Worm (Caenorhabditis elegans) whole organism, mixed stage, embryonic: ENCODE results near the gene ocr-1.

Experiments used
- bed-3 ChIP-seq: fragments of 200-800 bp; sonication (Bioruptor generic); optimal IDR thresholded peaks from 3 replicates; lab custom pipeline; 2018; ENCODE audit warnings: mild to moderate bottlenecking, missing genetic modification characterization, moderate library complexity, missing compliant biosample characterization
- blmp-1 ChIP-seq: fragments of 150-350 bp; optimal IDR thresholded peaks from 2 replicates; lab custom pipeline; 2014; ENCODE audit warnings: missing biosample characterization, missing genetic modification characterization
- ceh-39 ChIP-seq: fragments of 150-350 bp; optimal IDR thresholded peaks from 2 replicates; lab custom pipeline; 2014; ENCODE audit warnings: missing biosample characterization, missing genetic modification characterization
- ceh-43 ChIP-seq: fragments of 200-800 bp; sonication (Bioruptor generic); optimal IDR thresholded peaks from 2 replicates; lab custom pipeline; 2018; ENCODE audit warnings: mild to moderate bottlenecking, missing genetic modification characterization, moderate library complexity, missing compliant biosample characterization
- ceh-83 ChIP-seq: fragments of 200-800 bp; sonication (Bioruptor generic); optimal IDR thresholded peaks from 2 replicates; lab custom pipeline; 2018; ENCODE audit warnings: mild to moderate bottlenecking, missing genetic modification characterization, missing compliant biosample characterization
- ces-1 ChIP-seq: fragments of 150-350 bp; optimal IDR thresholded peaks from 2 replicates; lab custom pipeline; 2014; ENCODE audit warnings: missing biosample characterization, missing genetic modification reagents, missing genetic modification characterization
- elt-1 ChIP-seq: sonication (generic microtip); optimal IDR thresholded peaks from 2 replicates; lab custom pipeline; 2017; ENCODE audit warnings: missing genetic modification characterization, mild to moderate bottlenecking, missing compliant biosample characterization, antibody characterized with exemption, moderate library complexity, borderline replicate concordance; ENCODE audit not compliant: insufficient read depth
- elt-3 ChIP-seq: fragments of 150-350 bp; optimal IDR thresholded peaks from 2 replicates; lab custom pipeline; 2014; ENCODE audit warnings: missing biosample characterization, missing genetic modification characterization
- flh-1 ChIP-seq: fragments of 200-800 bp; sonication (Bioruptor generic); optimal IDR thresholded peaks from 2 replicates; lab custom pipeline; 2018; ENCODE audit warnings: mild to moderate bottlenecking, missing genetic modification characterization, moderate library complexity, missing compliant biosample characterization
- ham-2 ChIP-seq: fragments of 200-800 bp; sonication (Bioruptor generic); optimal IDR thresholded peaks from 2 replicates; lab custom pipeline; 2018; ENCODE audit warnings: mild to moderate bottlenecking, missing genetic modification characterization, missing compliant biosample characterization
- lin-13 ChIP-seq: fragments of 150-350 bp; optimal IDR thresholded peaks from 2 replicates; lab custom pipeline; 2014; ENCODE audit warnings: missing biosample characterization, missing genetic modification characterization
- lsy-2 ChIP-seq: fragments of 150-350 bp; optimal IDR thresholded peaks from 2 replicates; lab custom pipeline; 2014; ENCODE audit warnings: missing biosample characterization, missing genetic modification characterization
- mep-1 ChIP-seq: fragments of 150-350 bp; optimal IDR thresholded peaks from 2 replicates; lab custom pipeline; 2017; ENCODE audit warnings: missing biosample characterization, missing genetic modification reagents, missing genetic modification characterization, inconsistent platforms
- mls-2 ChIP-seq: sonication (generic microtip); optimal IDR thresholded peaks from 2 replicates; lab custom pipeline; 2016; ENCODE audit warnings: mild to moderate bottlenecking, missing genetic modification characterization, moderate library complexity, missing compliant biosample characterization
- nhr-12 ChIP-seq: fragments of 150-350 bp; optimal IDR thresholded peaks from 2 replicates; lab custom pipeline; 2014; ENCODE audit warnings: missing biosample characterization, missing genetic modification characterization
- nhr-2 ChIP-seq: fragments of 150-350 bp; optimal IDR thresholded peaks from 2 replicates; lab custom pipeline; 2014; ENCODE audit warnings: missing biosample characterization, missing genetic modification characterization
- nhr-237 ChIP-seq: fragments of 150-350 bp; optimal IDR thresholded peaks from 2 replicates; lab custom pipeline; 2014; ENCODE audit warnings: missing biosample characterization, missing genetic modification characterization
- nhr-76 ChIP-seq: sonication (generic microtip); optimal IDR thresholded peaks from 2 replicates; lab custom pipeline; 2017; ENCODE audit warnings: missing biosample characterization, missing genetic modification characterization
- pha-4 ChIP-seq: fragments of 150-350 bp; optimal IDR thresholded peaks from 2 replicates; lab custom pipeline; 2018; ENCODE audit warnings: missing biosample characterization, missing genetic modification reagents, missing genetic modification characterization
- snpc-4 ChIP-seq: fragments of 150-350 bp; optimal IDR thresholded peaks from 2 replicates; lab custom pipeline; 2014; ENCODE audit warnings: missing biosample characterization, missing genetic modification characterization
- tbx-8 ChIP-seq: fragments of 200-800 bp; sonication (Bioruptor generic); optimal IDR thresholded peaks from 2 replicates; lab custom pipeline; 2018; ENCODE audit warnings: mild to moderate bottlenecking, missing genetic modification characterization, moderate library complexity, missing compliant biosample characterization
- unc-120 ChIP-seq: sonication (generic microtip); optimal IDR thresholded peaks from 2 replicates; lab custom pipeline; 2017; ENCODE audit warnings: missing genetic modification characterization, missing compliant biosample characterization; ENCODE audit not compliant: poor library complexity, severe bottlenecking
- unc-39 ChIP-seq: fragments of 150-350 bp; optimal IDR thresholded peaks from 2 replicates; lab custom pipeline; 2014; ENCODE audit warnings: missing biosample characterization, missing genetic modification characterization
- unc-62 ChIP-seq: fragments of 150-350 bp; optimal IDR thresholded peaks from 2 replicates; lab custom pipeline; 2014; ENCODE audit warnings: missing biosample characterization, missing genetic modification reagents, missing genetic modification characterization
- zip-8 ChIP-seq: fragments of 150-350 bp; optimal IDR thresholded peaks from 2 replicates; lab custom pipeline; 2014; ENCODE audit warnings: missing biosample characterization, missing genetic modification characterization
- ztf-11 ChIP-seq: fragments of 150-350 bp; optimal IDR thresholded peaks from 2 replicates; lab custom pipeline; 2014; ENCODE audit warnings: missing biosample characterization, missing genetic modification characterization

ocr-1 gene

ce11 chrV:10754050-10754449 is 10.1 kb upstream of the ocr-1 start, which contains the start of gene F28H7.7:
Gene F28H7.7, minus strand, starts transcription at chrV:10754150.
- TF ChIP-seq elt-3 (no peak), pha-4 (tag; lab: Kevin White, UChicago) (no peak), nhr-12 (tag; lab: Kevin White, UChicago) (no peak), nhr-2 (tag; lab: Kevin White, UChicago) (no peak), zip-8 (tag; lab: Kevin White, UChicago) (no peak), lin-13 (no peak), bed-3 (no peak)

DNA sequence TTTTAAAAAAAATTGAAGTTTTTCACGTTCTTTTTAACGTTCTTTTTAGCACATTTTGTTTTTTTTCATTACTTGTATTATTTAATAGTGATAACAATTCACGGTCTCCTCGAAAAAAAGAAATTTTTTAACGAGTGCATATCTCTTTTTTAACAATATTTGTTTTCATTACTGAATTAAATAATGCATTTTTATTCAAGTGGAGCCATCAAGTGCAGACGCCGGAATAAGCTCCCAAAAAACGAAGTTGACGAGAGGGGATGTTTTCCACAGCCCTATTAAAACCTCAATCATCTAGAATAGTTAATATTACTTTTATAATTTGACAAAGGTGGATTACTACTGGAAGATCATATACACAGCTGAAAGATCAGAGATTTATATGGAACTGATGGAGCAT is 7.5 kb upstream of the ocr-1 start, which contains the start of gene irld-6:
TSS of gene irld-6 (minus strand) at position 101 of the 400 bp plus-strand sequence.
- TF ChIP-seq mep-1: no peak
- TF ChIP-seq, all 35 proteins: peak for 0

ce11 chrV:10757128-10757527 is 7.0 kb upstream of the ocr-1 start:
- TF ChIP-seq pha-4 (tag; lab: Kevin White, UChicago) (no peak), mls-2 (tag; lab: Kevin White, UChicago) (no peak), blmp-1 (no peak), nhr-76 (tag; lab: Kevin White, UChicago) (no peak), ztf-11 (tag; lab: Kevin White, UChicago) (no peak), lsy-2 (no peak)

DNA sequence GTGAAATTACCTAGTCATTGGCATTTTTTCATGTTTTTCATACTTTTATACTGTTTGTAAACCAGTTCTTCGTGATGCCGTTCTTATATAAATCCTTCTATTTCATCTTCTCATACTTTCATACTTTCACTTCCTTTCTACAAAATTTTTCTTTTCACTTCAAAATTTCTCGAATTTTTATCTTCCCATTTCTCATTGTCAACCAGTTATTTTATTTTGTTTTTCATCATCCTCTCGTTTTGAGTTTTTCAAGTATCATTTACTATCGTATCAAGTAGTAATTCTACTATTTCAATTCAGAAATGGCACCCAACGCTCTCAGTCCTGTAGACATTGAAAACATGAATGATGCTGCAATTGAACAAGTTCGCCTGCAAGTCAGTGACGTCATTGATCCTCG is 5.5 kb upstream of the ocr-1 start, which contains the start of gene F28H7.8:
TSS of gene F28H7.8 (plus strand) at position 301 of the 400 bp plus-strand sequence.
- TF ChIP-seq flh-1 (GFP tag; lab: Kevin White, UChicago) (no peak), ceh-83 (GFP tag; lab: Kevin White, UChicago) (no peak), nhr-2 (tag; lab: Kevin White, UChicago) (no peak), ceh-43 (GFP tag; lab: Kevin White, UChicago) (no peak), mls-2 (tag; lab: Kevin White, UChicago) (no peak), nhr-237 (tag; lab: Kevin White, UChicago) (no peak), ceh-39 (no peak)

- TF ChIP-seq ham-2 (GFP tag; lab: Kevin White, UChicago): no peak
- TF ChIP-seq tbx-8 (GFP tag; lab: Kevin White, UChicago): no peak
- TF ChIP-seq nhr-12 (tag; lab: Kevin White, UChicago): no peak
- no peak for TF ChIP-seq unc-120
- TF ChIP-seq blmp-1: no peak
- no peak for TF ChIP-seq snpc-4 (tag; lab: Kevin White, UChicago)
- no peak for TF ChIP-seq unc-62 (GFP tag; lab: Kevin White, UChicago)
- TF ChIP-seq elt-1: no peak
- no peak for TF ChIP-seq unc-39 (tag; lab: Kevin White, UChicago)
- no peak for TF ChIP-seq lsy-2
- TF ChIP-seq bed-3: no peak
- no peak for TF ChIP-seq ces-1 (GFP tag; lab: Kevin White, UChicago)
- TF ChIP-seq, all 35 proteins: peak for 0
These were observed 3.3 kb upstream of the ocr-1 start for ce11 chrV:10760839-10761238.

- TF ChIP-seq bed-3 (no peak), nhr-76 (tag; lab: Kevin White, UChicago) (no peak)
These were observed 1.5 kb upstream of the ocr-1 start, which contains the start of gene sre-6 for ce11 chrV:10762695-10763094. Gene sre-6, minus strand, starts transcription at chrV:10762795.

DNA sequence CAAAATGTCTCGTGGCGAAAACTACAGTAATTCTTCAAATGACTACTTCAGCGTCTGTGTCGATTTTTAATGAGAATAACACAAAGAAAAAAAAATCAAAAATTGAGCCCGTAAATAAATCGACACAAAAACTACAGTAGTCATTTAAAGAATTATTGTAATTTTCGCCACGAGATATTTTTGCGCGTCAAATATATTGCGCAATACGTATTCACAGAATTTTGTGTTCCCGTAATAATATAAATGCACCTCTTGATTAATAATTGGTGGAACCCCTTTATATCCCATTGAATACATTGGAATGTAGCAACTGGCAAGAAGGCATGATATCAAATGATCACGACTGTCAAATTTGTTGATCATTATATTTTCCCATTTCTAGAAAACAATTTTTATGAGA is 4.7 kb downstream of the ocr-1 start:
- TF ChIP-seq zip-8 (tag; lab: Kevin White, UChicago) (peak; percentile 94), bed-3 (no peak), nhr-237 (tag; lab: Kevin White, UChicago) (no peak)

- TF ChIP-seq ces-1 (GFP tag; lab: Kevin White, UChicago) (peak; percentile 85), mep-1 (peak; percentile 15), pha-4 (tag; lab: Kevin White, UChicago) (no peak), zip-8 (tag; lab: Kevin White, UChicago) (no peak), elt-1 (no peak)
- TF ChIP-seq, all 35 proteins: peak for 2
These were observed 5.9 kb downstream of the ocr-1 start, which contains the start of the genes D1054.1 and pas-2 for ce11 chrV:10770026-10770425. Gene D1054.1, minus strand, starts transcription at chrV:10770217. Gene pas-2, plus strand, starts transcription at chrV:10770368.
